Worm (Caenorhabditis elegans): ENCODE results near the gene srb-1.
A peak's percentile ranks its signal among the peaks of the same experiment; 100 is the strongest.

DNA sequence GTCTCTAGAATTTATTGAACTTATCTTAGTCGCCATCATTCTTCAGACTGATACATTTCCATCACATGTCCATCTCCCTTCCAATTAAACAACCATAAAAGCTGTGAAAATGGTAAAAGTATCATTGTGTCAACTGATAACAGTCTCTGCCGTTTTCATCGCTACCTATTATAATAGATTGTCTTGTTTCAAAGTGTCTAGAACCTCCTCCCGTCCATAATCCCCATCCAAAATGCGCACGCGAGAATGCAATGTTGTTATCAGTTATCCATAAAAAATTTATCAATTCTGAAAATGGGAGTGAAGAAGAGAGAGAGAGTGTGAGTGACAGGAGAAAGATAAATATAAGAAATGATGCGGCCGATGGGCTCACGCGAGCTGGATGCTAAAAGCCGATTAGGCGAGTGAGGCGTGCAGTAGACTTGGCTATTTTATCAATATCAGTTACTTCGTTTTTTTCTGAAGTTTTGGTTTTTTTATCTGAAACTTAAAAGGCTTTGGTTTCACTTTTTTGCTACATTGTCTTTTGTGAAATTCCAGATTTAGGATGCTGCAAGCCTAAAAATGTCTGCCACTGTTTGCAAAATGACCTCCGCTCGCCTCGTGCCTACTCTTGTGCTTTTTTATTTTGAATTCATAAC is 31.2 kb upstream of the srb-1 start:
- no peak for TF ChIP-seq madf-6 (GFP tag; IDR thresholded peaks at IDR 0.05)
- peak; percentile 63 for TF ChIP-seq unc-62 (GFP tag; optimal IDR thresholded peaks at IDR 0.05)
- TF ChIP-seq snpc-4 (GFP tag; optimal IDR thresholded peaks at IDR 0.05): no peak
- TF ChIP-seq snpc-4 (tag; optimal IDR thresholded peaks at IDR 0.05): peak in 1 of 4 experiments; percentile 23
- TF ChIP-seq nfya-2 (GFP tag; IDR thresholded peaks at IDR 0.05): no peak
- TF ChIP-seq efl-1 (GFP tag; optimal IDR thresholded peaks at IDR 0.05): no peak
- no peak for TF ChIP-seq F57A8.1 (GFP tag; optimal IDR thresholded peaks at IDR 0.05)
- no peak for TF ChIP-seq ama-1 (optimal IDR thresholded peaks at IDR 0.05)
- no peak for TF ChIP-seq ama-1 (GFP tag; optimal IDR thresholded peaks at IDR 0.05)
- no peak for TF ChIP-seq pha-4 (tag; optimal IDR thresholded peaks at IDR 0.05)
- no peak for TF ChIP-seq mes-4 (tag; optimal IDR thresholded peaks at IDR 0.05)

Data from whole organism, young adult.